Worm (Caenorhabditis elegans) whole organism, L4 larva: ENCODE results near the gene R02F2.8.

ENCODE experiments used
- F37D6.2 ChIP-seq: sonication (generic microtip); optimal IDR thresholded peaks from 2 replicates; lab custom pipeline; 2016; ENCODE audit warnings: mild to moderate bottlenecking, missing genetic modification characterization, missing compliant biosample characterization
- ctbp-1 ChIP-seq: fragments of 200-800 bp; sonication (Bioruptor generic); IDR thresholded peaks from 2 replicates; pipeline ENCODE4 v1.3.6; 2022; ENCODE audit warnings: missing genetic modification reagents, missing genetic modification characterization, missing compliant biosample characterization
- nhr-10 ChIP-seq: fragments of 150-350 bp; optimal IDR thresholded peaks from 2 replicates; lab custom pipeline; 2014; ENCODE audit warnings: missing biosample characterization, missing genetic modification characterization
- skn-1 ChIP-seq: fragments of 150-350 bp; optimal IDR thresholded peaks from 2 replicates; lab custom pipeline; 2014; ENCODE audit warnings: missing biosample characterization, missing genetic modification characterization
- zfp-2 ChIP-seq: sonication (generic microtip); optimal IDR thresholded peaks from 2 replicates; lab custom pipeline; 2016; ENCODE audit warnings: mild to moderate bottlenecking, missing genetic modification characterization, missing compliant biosample characterization

DNA sequence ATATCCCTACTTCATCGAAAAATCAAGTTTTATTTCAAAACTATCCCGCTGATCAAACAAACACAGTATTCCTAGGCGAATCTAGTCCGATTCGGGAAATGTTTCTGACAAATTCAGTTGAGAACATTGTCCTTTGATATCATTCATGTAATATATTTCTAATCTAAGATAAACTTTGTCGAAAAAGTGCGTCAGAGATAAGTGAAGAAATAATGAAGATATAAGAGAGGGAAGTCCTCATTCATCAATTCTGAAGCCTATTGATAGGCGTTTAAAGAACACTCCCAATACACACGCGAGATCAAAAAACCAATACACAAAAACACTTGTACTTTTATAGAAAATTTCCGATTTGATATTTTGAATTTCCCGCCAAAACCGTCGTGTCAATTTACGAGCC is 30.2 kb downstream of the R02F2.8 start:
- TF ChIP-seq skn-1 (tag; lab: Kevin White, UChicago) (no peak), F37D6.2 (tag; lab: Kevin White, UChicago) (no peak), nhr-10 (tag; lab: Kevin White, UChicago) (no peak), ctbp-1 (GFP tag; lab: Robert Waterston, UW) (no peak), zfp-2 (no peak)
